Worm (Caenorhabditis elegans) whole organism, young adult: ENCODE measurements around the gene fipr-17.

Experiments used
- ama-1 ChIP-seq, 3 experiments: fragments of 150-350 bp in 1 of 3; sonication (generic microtip) in 2 of 3; optimal IDR thresholded peaks; 2 replicates each; lab custom pipeline; 2014 to 2018; ENCODE audit warnings: missing biosample characterization in 2 of 3, missing genetic modification characterization in 2 of 3, missing genetic modification reagents in 2 of 3
- ets-4 ChIP-seq: fragments of 200-800 bp; sonication (Bioruptor generic); optimal IDR thresholded peaks from 2 replicates; lab custom pipeline; 2018; ENCODE audit warnings: mild to moderate bottlenecking, missing genetic modification characterization, missing compliant biosample characterization
- nhr-80 ChIP-seq: sonication (generic microtip); optimal IDR thresholded peaks from 2 replicates; lab custom pipeline; 2016; ENCODE audit warnings: missing genetic modification characterization, missing compliant biosample characterization
- nhr-90 ChIP-seq: sonication (generic microtip); optimal IDR thresholded peaks from 2 replicates; lab custom pipeline; 2016; ENCODE audit warnings: missing genotype, mild to moderate bottlenecking, missing genetic modification characterization, missing compliant biosample characterization
- tbp1 ChIP-seq: fragments of 200-800 bp; sonication (Bioruptor generic); optimal IDR thresholded peaks from 2 replicates; lab custom pipeline; 2018; ENCODE audit warnings: mild to moderate bottlenecking, missing genetic modification characterization, missing compliant biosample characterization
- unc-130 ChIP-seq: sonication (generic microtip); optimal IDR thresholded peaks from 2 replicates; lab custom pipeline; 2016; ENCODE audit warnings: missing genetic modification reagents, missing genetic modification characterization, missing compliant biosample characterization
- unc-62 ChIP-seq: fragments of 150-350 bp; optimal IDR thresholded peaks from 2 replicates; lab custom pipeline; 2014; ENCODE audit warnings: missing biosample characterization, missing genetic modification reagents, missing genetic modification characterization

- TF ChIP-seq unc-62 (GFP tag; lab: Kevin White, UChicago), result no peak
- TF ChIP-seq unc-130, result no peak
- no peak for TF ChIP-seq nhr-90
- TF ChIP-seq ama-1 (optimal IDR thresholded peaks at IDR 0.05; lab: Kevin White, UChicago), result no peak
- TF ChIP-seq ama-1 (GFP tag; optimal IDR thresholded peaks at IDR 0.05; lab: Kevin White, UChicago), result no peak
- TF ChIP-seq nhr-80 (tag; lab: Kevin White, UChicago), result no peak
- peak; percentile 70 for TF ChIP-seq tbp1
- TF ChIP-seq ets-4 (GFP tag; lab: Kevin White, UChicago), result no peak
Measured at ce11 chrIII:10960387-10960786, 47.0 kb downstream of the fipr-17 start.
